Worm (Caenorhabditis elegans): ENCODE results near the gene pst-2.

ce11 chrIII:5677790-5678189, 2.4 kb upstream of the pst-2 start, which contains the start of gene F54E7.9:
- TF ChIP-seq dao-5 (tag; optimal IDR thresholded peaks at IDR 0.05) (no peak), him-1 (tag; optimal IDR thresholded peaks at IDR 0.05) (no peak)

Data from whole organism, L4/young adult.